Worm (Caenorhabditis elegans) whole organism, mixed stage, embryonic: ENCODE data around the gene K02E11.3.

ENCODE experiments used
- bed-3 ChIP-seq: fragments of 200-800 bp; sonication (Bioruptor generic); optimal IDR thresholded peaks from 3 replicates; lab custom pipeline; 2018; ENCODE audit warnings: mild to moderate bottlenecking, missing genetic modification characterization, moderate library complexity, missing compliant biosample characterization
- blmp-1 ChIP-seq: fragments of 150-350 bp; optimal IDR thresholded peaks from 2 replicates; lab custom pipeline; 2014; ENCODE audit warnings: missing biosample characterization, missing genetic modification characterization
- ces-1 ChIP-seq: fragments of 150-350 bp; optimal IDR thresholded peaks from 2 replicates; lab custom pipeline; 2014; ENCODE audit warnings: missing biosample characterization, missing genetic modification reagents, missing genetic modification characterization
- cnd-1 ChIP-seq: fragments of 200-800 bp; sonication (Bioruptor generic); optimal IDR thresholded peaks from 2 replicates; lab custom pipeline; 2018; ENCODE audit warnings: mild to moderate bottlenecking, missing genetic modification characterization, missing compliant biosample characterization
- hlh-1 ChIP-seq: fragments of 150-350 bp; optimal IDR thresholded peaks from 2 replicates; lab custom pipeline; 2014; ENCODE audit warnings: missing biosample characterization, missing genetic modification reagents, missing genetic modification characterization
- lin-13 ChIP-seq: fragments of 150-350 bp; optimal IDR thresholded peaks from 2 replicates; lab custom pipeline; 2014; ENCODE audit warnings: missing biosample characterization, missing genetic modification characterization
- lin-32 ChIP-seq: fragments of 200-800 bp; sonication (Bioruptor generic); optimal IDR thresholded peaks from 2 replicates; lab custom pipeline; 2018; ENCODE audit warnings: mild to moderate bottlenecking, missing genetic modification characterization, missing compliant biosample characterization
- mep-1 ChIP-seq: fragments of 150-350 bp; optimal IDR thresholded peaks from 2 replicates; lab custom pipeline; 2017; ENCODE audit warnings: missing biosample characterization, missing genetic modification reagents, missing genetic modification characterization, inconsistent platforms
- nhr-237 ChIP-seq: fragments of 150-350 bp; optimal IDR thresholded peaks from 2 replicates; lab custom pipeline; 2014; ENCODE audit warnings: missing biosample characterization, missing genetic modification characterization
- nhr-76 ChIP-seq: sonication (generic microtip); optimal IDR thresholded peaks from 2 replicates; lab custom pipeline; 2017; ENCODE audit warnings: missing biosample characterization, missing genetic modification characterization
- pha-4 ChIP-seq: fragments of 150-350 bp; optimal IDR thresholded peaks from 2 replicates; lab custom pipeline; 2018; ENCODE audit warnings: missing biosample characterization, missing genetic modification reagents, missing genetic modification characterization
- snpc-4 ChIP-seq: fragments of 150-350 bp; optimal IDR thresholded peaks from 2 replicates; lab custom pipeline; 2014; ENCODE audit warnings: missing biosample characterization, missing genetic modification characterization
- unc-120 ChIP-seq: sonication (generic microtip); optimal IDR thresholded peaks from 2 replicates; lab custom pipeline; 2017; ENCODE audit warnings: missing genetic modification characterization, missing compliant biosample characterization; ENCODE audit not compliant: poor library complexity, severe bottlenecking
- unc-62 ChIP-seq: fragments of 150-350 bp; optimal IDR thresholded peaks from 2 replicates; lab custom pipeline; 2014; ENCODE audit warnings: missing biosample characterization, missing genetic modification reagents, missing genetic modification characterization

DNA sequence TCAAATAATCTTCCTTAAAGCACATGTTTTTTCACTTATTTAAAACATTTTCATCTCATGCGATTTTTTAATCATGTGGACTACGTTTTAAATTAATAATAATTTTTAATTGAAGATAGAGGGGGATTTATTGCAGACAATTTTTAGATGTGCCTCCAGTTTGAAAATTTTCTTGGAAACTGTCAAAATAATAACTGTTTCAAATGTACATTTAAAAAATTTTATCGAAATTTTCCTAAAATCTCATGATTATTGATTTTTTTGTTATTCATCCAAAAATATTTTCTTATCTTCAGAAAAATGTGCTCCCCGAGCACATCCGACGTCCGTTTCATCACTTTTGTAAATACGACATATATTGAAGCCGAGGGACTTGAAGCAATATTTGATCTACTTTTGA is 10.2 kb upstream of the K02E11.3 start, which contains the start of gene sre-8:
- TF ChIP-seq unc-62: no peak
- no peak for TF ChIP-seq blmp-1 (tag; lab: Kevin White, UChicago)
- TF ChIP-seq bed-3 (GFP tag; lab: Kevin White, UChicago): no peak
- TF ChIP-seq pha-4: no peak
- TF ChIP-seq snpc-4 (tag; lab: Kevin White, UChicago): no peak
- TF ChIP-seq unc-120: no peak
- no peak for TF ChIP-seq lin-32 (GFP tag; lab: Kevin White, UChicago)
- TF ChIP-seq ces-1 (GFP tag; lab: Kevin White, UChicago): no peak
- TF ChIP-seq hlh-1 (tag; lab: Kevin White, UChicago): no peak
- TF ChIP-seq lin-13: no peak
- no peak for TF ChIP-seq nhr-76 (tag; lab: Kevin White, UChicago)
- no peak for TF ChIP-seq cnd-1 (tag; lab: Kevin White, UChicago)
- TF ChIP-seq nhr-237 (tag; lab: Kevin White, UChicago): no peak
- TF ChIP-seq mep-1 (tag; lab: Kevin White, UChicago): no peak
